Fruit fly (Drosophila melanogaster) S2 (cell line): ENCODE measurements around the gene CG43439.

Experiments
- CG8478 ChIP-seq: fragments of >200 bp; optimal IDR thresholded peaks from 2 replicates; lab custom pipeline; 2018
- CTCF ChIP-seq, 2 experiments: fragments of >200 bp; optimal IDR thresholded peaks; 2 replicates each; lab custom pipeline; 2018

DNA sequence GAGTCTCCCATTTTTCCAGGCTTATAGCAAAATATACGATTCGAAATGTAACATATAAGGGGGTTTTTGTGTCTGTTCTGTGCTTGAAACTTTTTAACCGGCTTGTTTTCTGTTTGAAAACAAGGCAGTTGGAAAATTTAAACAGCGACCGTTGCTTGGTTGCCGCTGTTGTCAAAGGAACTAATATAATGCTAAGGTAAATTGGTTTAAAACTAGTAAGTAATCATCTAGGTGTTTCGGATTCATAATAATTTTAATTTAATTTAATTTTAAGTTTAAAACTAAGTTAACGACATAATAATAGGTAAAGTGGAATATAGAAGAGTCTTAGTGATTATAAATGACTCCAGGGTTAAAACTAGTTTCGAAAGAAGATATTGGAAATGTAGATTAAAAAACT, 16.6 kb downstream of the CG43439 start, which contains the start of gene CG10064:
- TF ChIP-seq CG8478 (lab: Kevin White, UChicago) (no peak), CTCF (optimal IDR thresholded peaks at IDR 0.05; lab: Kevin White, UChicago) (no peak)
